Worm (Caenorhabditis elegans) whole organism, L2 larva: ENCODE data around the gene D2007.2.

Experiments
- ama-1 ChIP-seq: fragments of 150-350 bp; optimal IDR thresholded peaks from 2 replicates; lab custom pipeline; 2018; ENCODE audit warnings: inconsistent platforms
- mdl-1 ChIP-seq, 2 experiments: fragments of 150-350 bp in 1 of 2; sonication (generic microtip) in 1 of 2; optimal IDR thresholded peaks; 2 replicates each; lab custom pipeline; 2017; ENCODE audit warnings: missing biosample characterization in 2 of 2, missing genetic modification characterization in 2 of 2
- nhr-237 ChIP-seq: fragments of 150-350 bp; optimal IDR thresholded peaks from 2 replicates; lab custom pipeline; 2014; ENCODE audit warnings: missing biosample characterization, missing genetic modification characterization
- nhr-77 ChIP-seq: fragments of 150-350 bp; optimal IDR thresholded peaks from 2 replicates; lab custom pipeline; 2014; ENCODE audit warnings: missing biosample characterization, missing genetic modification characterization
- skn-1 ChIP-seq: sonication (generic microtip); optimal IDR thresholded peaks from 2 replicates; lab custom pipeline; 2017; ENCODE audit warnings: missing biosample characterization, missing genetic modification characterization
- unc-39 ChIP-seq: fragments of 150-350 bp; optimal IDR thresholded peaks from 2 replicates; lab custom pipeline; 2014; ENCODE audit warnings: missing biosample characterization, missing genetic modification characterization
- zag-1 ChIP-seq: fragments of 150-350 bp; optimal IDR thresholded peaks from 2 replicates; lab custom pipeline; 2014; ENCODE audit warnings: missing biosample characterization, missing genetic modification characterization

- TF ChIP-seq skn-1 (tag; lab: Kevin White, UChicago) (no peak), ama-1 (lab: Kevin White, UChicago) (no peak), unc-39 (tag; lab: Kevin White, UChicago) (no peak), zag-1 (tag; lab: Kevin White, UChicago) (no peak), nhr-237 (tag; lab: Kevin White, UChicago) (no peak), mdl-1 (tag; optimal IDR thresholded peaks at IDR 0.05; lab: Kevin White, UChicago) (no peak), nhr-77 (tag; lab: Kevin White, UChicago) (no peak)
Observed at ce11 chrIII:8100960-8101359, 47.8 kb upstream of the D2007.2 start, which contains the start of gene plk-1.
